Fruit fly (Drosophila melanogaster): ENCODE results near the gene CG14411.

Gene CG14411

dm6 chrX:14839739-14840347 is 7.4 kb downstream of the CG14411 start (continued):
- peak; percentile 53 for TF ChIP-seq Drgx (GFP tag; IDR thresholded peaks at IDR 0.05)
- no peak for TF ChIP-seq CG7357 (GFP tag; IDR thresholded peaks at IDR 0.05)
- peak; percentile 47 for TF ChIP-seq CG4282 (GFP tag; optimal IDR thresholded peaks at IDR 0.05)
- no peak for TF ChIP-seq CG10979 (tag; optimal IDR thresholded peaks at IDR 0.05)
- TF ChIP-seq Awh (GFP tag; IDR thresholded peaks at IDR 0.05): no peak
- peak; percentile 13 for TF ChIP-seq CG11504 (tag; optimal IDR thresholded peaks at IDR 0.05)
- peak; percentile 51 for TF ChIP-seq CG4328 (GFP tag; optimal IDR thresholded peaks at IDR 0.05)
- TF ChIP-seq ab (GFP tag; optimal IDR thresholded peaks at IDR 0.05): peak; percentile 5
- no peak for TF ChIP-seq Bgb (GFP tag; IDR thresholded peaks at IDR 0.05; ENCODE audit: partially characterized antibody)
- peak; percentile 26 for TF ChIP-seq mirr (GFP tag; optimal IDR thresholded peaks at IDR 0.05)
- peak; percentile 28 for TF ChIP-seq eyg (GFP tag; optimal IDR thresholded peaks at IDR 0.05)
- peak; percentile 63; the same call in 1 of the 2 replicates for TF ChIP-seq Taf1 (GFP tag; IDR thresholded peaks at IDR 0.05)
- no peak for TF ChIP-seq NC2β (GFP tag; optimal IDR thresholded peaks at IDR 0.05)
- peak; percentile 28 for TF ChIP-seq jumu (GFP tag; optimal IDR thresholded peaks at IDR 0.05)
- TF ChIP-seq gsb (GFP tag; IDR thresholded peaks at IDR 0.05): peak; percentile 38; the same call in 1 of the 2 replicates
- peak; percentile 28; the same call in 2 of the 3 replicates for TF ChIP-seq tgo (GFP tag; IDR thresholded peaks at IDR 0.05)
- no peak for TF ChIP-seq Gsc (GFP tag; IDR thresholded peaks at IDR 0.05)
- TF ChIP-seq usp (GFP tag; optimal IDR thresholded peaks at IDR 0.05): no peak
- peak; percentile 7 for TF ChIP-seq CG1647 (GFP tag; optimal IDR thresholded peaks at IDR 0.05)
- peak; percentile 83 for TF ChIP-seq grn (GFP tag; optimal IDR thresholded peaks at IDR 0.05)
- TF ChIP-seq TFAM (GFP tag; optimal IDR thresholded peaks at IDR 0.05): no peak
- peak; percentile 52 for TF ChIP-seq exex (tag; optimal IDR thresholded peaks at IDR 0.05)
- 0 out of 2 replicates have a peak, but pooled peaks have one; percentile 7 for TF ChIP-seq Nf-YA (GFP tag; IDR thresholded peaks at IDR 0.05)
- TF ChIP-seq schlank (tag; optimal IDR thresholded peaks at IDR 0.05): no peak
- 0 out of 3 replicates have a peak, but pooled peaks have one; percentile 17 for TF ChIP-seq otp (GFP tag; IDR thresholded peaks at IDR 0.05)
- TF ChIP-seq CG12769 (tag; optimal IDR thresholded peaks at IDR 0.05): peak; percentile 73
- no peak for TF ChIP-seq CkIIα-i1 (GFP tag; IDR thresholded peaks at IDR 0.05)
- peak; percentile 19 for TF ChIP-seq CG17359 (tag; optimal IDR thresholded peaks at IDR 0.05)
- TF ChIP-seq chif (GFP tag; optimal IDR thresholded peaks at IDR 0.05): no peak
- no peak for TF ChIP-seq CG14710 (tag; optimal IDR thresholded peaks at IDR 0.05)
- no peak for TF ChIP-seq Dref (GFP tag; IDR thresholded peaks at IDR 0.05)
- TF ChIP-seq her (GFP tag; optimal IDR thresholded peaks at IDR 0.05): peak; percentile 71
- peak; percentile 54 for TF ChIP-seq Fer3 (tag; optimal IDR thresholded peaks at IDR 0.05)
- TF ChIP-seq ERR (GFP tag; optimal IDR thresholded peaks at IDR 0.05): peak; percentile 37
- no peak for TF ChIP-seq CG8290 (GFP tag; optimal IDR thresholded peaks at IDR 0.05)
- peak in 1 of 2 experiments; percentile 76 for TF ChIP-seq CG8290 (tag; optimal IDR thresholded peaks at IDR 0.05)
- TF ChIP-seq chinmo (GFP tag; IDR thresholded peaks at IDR 0.05; ENCODE audit: partially characterized antibody): 0 out of 4 replicates have a peak, but pooled peaks have one; percentile 68
- 0 out of 3 replicates have a peak, but pooled peaks have one; percentile 35 for TF ChIP-seq ken (GFP tag; IDR thresholded peaks at IDR 0.05)
- TF ChIP-seq kni (GFP tag; optimal IDR thresholded peaks at IDR 0.05): no peak
- peak; percentile 25 for TF ChIP-seq CG30431 (GFP tag; optimal IDR thresholded peaks at IDR 0.05)
- peak; percentile 26 for TF ChIP-seq oc (tag; optimal IDR thresholded peaks at IDR 0.05)
- peak; percentile 36 for TF ChIP-seq Oli (tag; optimal IDR thresholded peaks at IDR 0.05)
- TF ChIP-seq PHDP (tag; optimal IDR thresholded peaks at IDR 0.05): peak; percentile 44
- TF ChIP-seq CG7786 (GFP tag; optimal IDR thresholded peaks at IDR 0.05): peak; percentile 63
- TF ChIP-seq Sox102F (GFP tag; optimal IDR thresholded peaks at IDR 0.05): peak; percentile 43
- TF ChIP-seq CG6175 (GFP tag; IDR thresholded peaks at IDR 0.05): 0 out of 3 replicates have a peak, but pooled peaks have one; percentile 22
- peak; percentile 45 for TF ChIP-seq YL-1 (GFP tag; optimal IDR thresholded peaks at IDR 0.05)
- TF ChIP-seq Ets97D (GFP tag; optimal IDR thresholded peaks at IDR 0.05): no peak
- TF ChIP-seq sug (tag; optimal IDR thresholded peaks at IDR 0.05): peak; percentile 99
- TF ChIP-seq yki (optimal IDR thresholded peaks at IDR 0.05): no peak
- TF ChIP-seq al (GFP tag; IDR thresholded peaks at IDR 0.05): peak; percentile 61
